Worm (Caenorhabditis elegans): ENCODE data around the gene pqn-18.
A peak's percentile ranks its signal among the peaks of the same experiment; 100 is the strongest.

The pqn-18 gene

ce11 chrX:12877930-12878329 lies 29.7 kb upstream of the pqn-18 start:
- TF ChIP-seq ztf-26 (tag; optimal IDR thresholded peaks at IDR 0.05) (peak; percentile 23), ztf-18 (tag; optimal IDR thresholded peaks at IDR 0.05) (no peak), repo-1 (tag; optimal IDR thresholded peaks at IDR 0.05) (no peak), ama-1 (optimal IDR thresholded peaks at IDR 0.05) (no peak), ama-1 (GFP tag; optimal IDR thresholded peaks at IDR 0.05) (no peak), chd-7 (tag; optimal IDR thresholded peaks at IDR 0.05) (no peak), tbx-9 (tag; optimal IDR thresholded peaks at IDR 0.05; ENCODE audit: borderline replicate concordance) (no peak), nfyb-1 (GFP tag; IDR thresholded peaks at IDR 0.05) (0 out of 2 replicates have a peak, but pooled peaks have one; percentile 4), C06A6.2 (GFP tag; conservative IDR thresholded peaks at IDR 0.05) (peak; percentile 35; the same call in 1 of the 2 replicates), nhr-80 (tag; optimal IDR thresholded peaks at IDR 0.05) (peak; percentile 25), B0261.1 (tag; optimal IDR thresholded peaks at IDR 0.05) (no peak)

- TF ChIP-seq repo-1 (tag; optimal IDR thresholded peaks at IDR 0.05) (no peak), madf-3 (GFP tag; IDR thresholded peaks at IDR 0.05) (no peak), snpc-1.1 (tag; optimal IDR thresholded peaks at IDR 0.05; ENCODE audit: insufficient read depth) (no peak), ceh-27 (GFP tag; optimal IDR thresholded peaks at IDR 0.05) (no peak)
Observed at ce11 chrX:12881174-12881573, 26.5 kb upstream of the pqn-18 start.

ce11 chrX:12884873-12885272 lies 22.8 kb upstream of the pqn-18 start, which contains the start of gene gpc-1:
Gene gpc-1, minus strand, starts transcription at chrX:12884989.
- TF ChIP-seq nhr-90 (tag; optimal IDR thresholded peaks at IDR 0.05) = no peak
- TF ChIP-seq akir-1 (GFP tag; optimal IDR thresholded peaks at IDR 0.05) = no peak
- TF ChIP-seq sptf-2 (GFP tag; optimal IDR thresholded peaks at IDR 0.05) = no peak
- TF ChIP-seq F55B11.4 (tag; optimal IDR thresholded peaks at IDR 0.05; ENCODE audit: borderline replicate concordance, insufficient read depth) = no peak
- TF ChIP-seq ceh-58 (GFP tag; IDR thresholded peaks at IDR 0.05) = no peak
- no peak for TF ChIP-seq cebp-1 (GFP tag; IDR thresholded peaks at IDR 0.05)
- no peak for TF ChIP-seq cebp-1 (tag; optimal IDR thresholded peaks at IDR 0.05)

ce11 chrX:12889837-12890449 lies 17.7 kb upstream of the pqn-18 start:
- peak; percentile 29 for TF ChIP-seq madf-10 (tag; optimal IDR thresholded peaks at IDR 0.05)
- no peak for TF ChIP-seq Y79H2A.3 (GFP tag; conservative IDR thresholded peaks at IDR 0.05)
- no peak for TF ChIP-seq xnd-1 (tag; optimal IDR thresholded peaks at IDR 0.05)
- TF ChIP-seq ekl-4 (GFP tag; IDR thresholded peaks at IDR 0.05) = peak; percentile 13; the same call in 1 of the 2 replicates
- peak; percentile 81 for TF ChIP-seq lin-26 (GFP tag; IDR thresholded peaks at IDR 0.05)
- TF ChIP-seq lag-1 (GFP tag; IDR thresholded peaks at IDR 0.05) = 0 out of 2 replicates have a peak, but pooled peaks have one; percentile 46
- peak; percentile 82 for TF ChIP-seq lin-40 (tag; optimal IDR thresholded peaks at IDR 0.05)
- TF ChIP-seq rec-8 (tag; optimal IDR thresholded peaks at IDR 0.05) = peak; percentile 27 to 76
- peak; percentile 33 for TF ChIP-seq athp-1 (tag; optimal IDR thresholded peaks at IDR 0.05)
- TF ChIP-seq cebp-2 (GFP tag; IDR thresholded peaks at IDR 0.05) = peak; percentile 89; the same call in 1 of the 2 replicates
- TF ChIP-seq ztf-28 (GFP tag; IDR thresholded peaks at IDR 0.05) = no peak
- TF ChIP-seq ceh-79 (tag; optimal IDR thresholded peaks at IDR 0.05) = peak; percentile 58
- peak; percentile 47 for TF ChIP-seq nhr-80 (tag; optimal IDR thresholded peaks at IDR 0.05)
- 0 out of 2 replicates have a peak, but pooled peaks have one; percentile 28 for TF ChIP-seq aptf-2 (GFP tag; conservative IDR thresholded peaks at IDR 0.05)
- TF ChIP-seq lin-54 (GFP tag; optimal IDR thresholded peaks at IDR 0.05) = no peak
- peak; percentile 67 for TF ChIP-seq snpc-1.3 (tag; optimal IDR thresholded peaks at IDR 0.05; ENCODE audit: insufficient read depth)
- TF ChIP-seq madf-6 (GFP tag; IDR thresholded peaks at IDR 0.05) = no peak
- TF ChIP-seq gei-17 (GFP tag; optimal IDR thresholded peaks at IDR 0.05) = peak; percentile 61
- peak; percentile 25; the same call in 1 of the 2 replicates for TF ChIP-seq ceh-100 (GFP tag; IDR thresholded peaks at IDR 0.05)
- TF ChIP-seq ama-1 (optimal IDR thresholded peaks at IDR 0.05) = no peak
- TF ChIP-seq ama-1 (GFP tag; optimal IDR thresholded peaks at IDR 0.05) = peak; percentile 41 to 65
- 0 out of 2 replicates have a peak, but pooled peaks have one; percentile 62 for TF ChIP-seq aptf-3 (GFP tag; IDR thresholded peaks at IDR 0.05)
- peak; percentile 35 for TF ChIP-seq T26A5.8 (tag; optimal IDR thresholded peaks at IDR 0.05)
- peak; percentile 73 for TF ChIP-seq pbrm-1 (GFP tag; IDR thresholded peaks at IDR 0.05)
- peak; percentile 16 for TF ChIP-seq T07F8.4 (tag; optimal IDR thresholded peaks at IDR 0.05)
